5 fruit fly cellular contexts compared by ENCODE assay signal in the genomic region with DNA sequence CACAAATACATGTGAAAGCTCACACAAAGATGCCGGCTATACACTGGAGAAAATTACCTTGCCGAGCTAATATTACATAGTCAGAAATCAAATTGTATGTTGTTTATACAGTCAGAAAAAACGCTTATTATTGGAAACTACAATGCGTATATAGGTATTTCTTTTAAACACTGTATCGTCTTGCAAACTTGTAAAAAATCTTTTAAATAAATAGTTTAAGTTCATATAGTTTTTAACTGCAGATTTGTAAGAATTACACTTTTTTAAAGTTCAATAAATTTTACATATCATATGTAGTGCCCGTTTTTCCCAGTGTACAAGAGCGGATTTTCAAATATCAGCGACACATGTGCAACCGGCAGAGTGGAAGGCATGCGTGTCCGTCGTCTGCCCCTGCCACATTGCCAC.
TF ChIP-seq lines count a peak whose summit lies in the region.

No protein-coding gene starts in this region.

- TF ChIP-seq CTCF in whole organism, embryonic (GFP tag; optimal IDR thresholded peaks at IDR 0.05; lab: Kevin White, UChicago) = peak; percentile 18

TF ChIP-seq in whole organism, adult, 20 proteins besides CTCF, POLR2A, EP300 and RAD21 (continues in another document):
- TF ChIP-seq cnc (optimal IDR thresholded peaks at IDR 0.05; lab: Kevin White, UChicago) (no peak), CG5204 (GFP tag; optimal IDR thresholded peaks at IDR 0.05; lab: Kevin White, UChicago) (peak; percentile 38), CG1620 (GFP tag; optimal IDR thresholded peaks at IDR 0.05; lab: Kevin White, UChicago) (peak; percentile 22), CG12768 (GFP tag; optimal IDR thresholded peaks at IDR 0.05; lab: Kevin White, UChicago) (no peak), CG7101 (tag; optimal IDR thresholded peaks at IDR 0.05; lab: Kevin White, UChicago) (peak; percentile 31), CG33017 (tag; optimal IDR thresholded peaks at IDR 0.05; lab: Kevin White, UChicago) (peak; percentile 29), Mnt (GFP tag; optimal IDR thresholded peaks at IDR 0.05; lab: Kevin White, UChicago) (no peak), kay (GFP tag; lab: Kevin White, UChicago; ENCODE audit: borderline replicate concordance) (peak; percentile 81), pad (GFP tag; optimal IDR thresholded peaks at IDR 0.05; lab: Kevin White, UChicago) (no peak), cic (GFP tag; optimal IDR thresholded peaks at IDR 0.05; lab: Kevin White, UChicago) (no peak), CG11617 (GFP tag; optimal IDR thresholded peaks at IDR 0.05; lab: Kevin White, UChicago) (peak; percentile 37), Crg-1 (GFP tag; optimal IDR thresholded peaks at IDR 0.05; lab: Kevin White, UChicago) (no peak), tj (GFP tag; optimal IDR thresholded peaks at IDR 0.05; lab: Kevin White, UChicago) (no peak), Hr96 (GFP tag; optimal IDR thresholded peaks at IDR 0.05; lab: Kevin White, UChicago) (peak; percentile 2), CG7045 (GFP tag; optimal IDR thresholded peaks at IDR 0.05; lab: Kevin White, UChicago) (peak; percentile 31), CG14711 (tag; optimal IDR thresholded peaks at IDR 0.05; lab: Kevin White, UChicago) (peak; percentile 40), ovo (GFP tag; optimal IDR thresholded peaks at IDR 0.05; lab: Kevin White, UChicago) (no peak)

TF ChIP-seq in whole organism, embryonic, 481 proteins besides CTCF, POLR2A, EP300 and RAD21 (continues in another document):
- TF ChIP-seq gro (GFP tag; optimal IDR thresholded peaks at IDR 0.05; lab: Kevin White, UChicago) = peak; percentile 15
- TF ChIP-seq btn (GFP tag; optimal IDR thresholded peaks at IDR 0.05; lab: Kevin White, UChicago) = peak; percentile 67
- TF ChIP-seq sima (GFP tag; optimal IDR thresholded peaks at IDR 0.05; lab: Kevin White, UChicago) = no peak
- no peak for TF ChIP-seq abd-A (tag; optimal IDR thresholded peaks at IDR 0.05; lab: Kevin White, UChicago)
- peak; percentile 13 for TF ChIP-seq vfl (GFP tag; optimal IDR thresholded peaks at IDR 0.05; lab: Kevin White, UChicago)
- TF ChIP-seq Dp (GFP tag; optimal IDR thresholded peaks at IDR 0.05; lab: Kevin White, UChicago) = no peak
- TF ChIP-seq CG12236 (GFP tag; optimal IDR thresholded peaks at IDR 0.05; lab: Kevin White, UChicago) = peak; percentile 37
- no peak for TF ChIP-seq unc-4 (GFP tag; IDR thresholded peaks at IDR 0.05; lab: Robert Waterston, UW; ENCODE audit: partially characterized antibody)
- TF ChIP-seq ind (GFP tag; optimal IDR thresholded peaks at IDR 0.05; lab: Kevin White, UChicago) = peak; percentile 65
- peak; percentile 84 for TF ChIP-seq dysf (GFP tag; IDR thresholded peaks at IDR 0.05; lab: Robert Waterston, UW)
- TF ChIP-seq Bgb (GFP tag; IDR thresholded peaks at IDR 0.05; lab: Robert Waterston, UW; ENCODE audit: partially characterized antibody) = no peak
- no peak for TF ChIP-seq CG11560 (tag; IDR thresholded peaks at IDR 0.05; lab: Robert Waterston, UW)
- TF ChIP-seq kni (GFP tag; optimal IDR thresholded peaks at IDR 0.05; lab: Kevin White, UChicago) = no peak
- peak; percentile 9 for TF ChIP-seq ac (GFP tag; optimal IDR thresholded peaks at IDR 0.05; lab: Kevin White, UChicago)
- TF ChIP-seq Fer3 (tag; optimal IDR thresholded peaks at IDR 0.05; lab: Kevin White, UChicago) = peak; percentile 76
- peak; percentile 74; the same call in 1 of the 3 replicates for TF ChIP-seq CG2199 (GFP tag; IDR thresholded peaks at IDR 0.05; lab: Robert Waterston, UW)
- TF ChIP-seq Xbp1 (GFP tag; optimal IDR thresholded peaks at IDR 0.05; lab: Kevin White, UChicago) = peak; percentile 90

TF ChIP-seq in whole organism, prepupa, 60 proteins besides CTCF, POLR2A, EP300 and RAD21 (continues in another document):
- peak; percentile 96 for TF ChIP-seq Met (GFP tag; optimal IDR thresholded peaks at IDR 0.05; lab: Kevin White, UChicago)
- peak in 1 of 2 experiments; percentile 79 for TF ChIP-seq ss (GFP tag; optimal IDR thresholded peaks at IDR 0.05; lab: Kevin White, UChicago)
- TF ChIP-seq CG8632 (GFP tag; optimal IDR thresholded peaks at IDR 0.05; lab: Kevin White, UChicago) = peak; percentile 91
- peak; percentile 79 for TF ChIP-seq Blimp-1 (GFP tag; optimal IDR thresholded peaks at IDR 0.05; lab: Kevin White, UChicago)
- peak; percentile 98 for TF ChIP-seq Eip78C (GFP tag; lab: Kevin White, UChicago)
- peak; percentile 77 for TF ChIP-seq CG11902 (GFP tag; optimal IDR thresholded peaks at IDR 0.05; lab: Kevin White, UChicago)
- TF ChIP-seq CG6276 (GFP tag; optimal IDR thresholded peaks at IDR 0.05; lab: Kevin White, UChicago) = peak; percentile 88
- peak; percentile 94 for TF ChIP-seq CG15336 (GFP tag; IDR thresholded peaks at IDR 0.05; lab: Robert Waterston, UW)
- TF ChIP-seq CG7368 (GFP tag; optimal IDR thresholded peaks at IDR 0.05; lab: Kevin White, UChicago) = peak; percentile 72
- peak; percentile 92 for TF ChIP-seq Eip75B (GFP tag; optimal IDR thresholded peaks at IDR 0.05; lab: Kevin White, UChicago)
- TF ChIP-seq OdsH (GFP tag; optimal IDR thresholded peaks at IDR 0.05; lab: Kevin White, UChicago) = peak; percentile 93
- TF ChIP-seq spab (GFP tag; optimal IDR thresholded peaks at IDR 0.05; lab: Kevin White, UChicago) = peak; percentile 77
- TF ChIP-seq CG10669 (GFP tag; optimal IDR thresholded peaks at IDR 0.05; lab: Kevin White, UChicago) = peak; percentile 82
- TF ChIP-seq CG4318 (GFP tag; optimal IDR thresholded peaks at IDR 0.05; lab: Kevin White, UChicago) = peak; percentile 90
- peak; percentile 15 to 92 for TF ChIP-seq salr (GFP tag; optimal IDR thresholded peaks at IDR 0.05; lab: Kevin White, UChicago)
- TF ChIP-seq Hr39 (GFP tag; optimal IDR thresholded peaks at IDR 0.05; lab: Kevin White, UChicago) = peak; percentile 94
- TF ChIP-seq fd85E (GFP tag; optimal IDR thresholded peaks at IDR 0.05; lab: Kevin White, UChicago) = peak; percentile 53
- peak; percentile 93 for TF ChIP-seq Smox (GFP tag; optimal IDR thresholded peaks at IDR 0.05; lab: Kevin White, UChicago)

TF ChIP-seq in whole organism, pupa, 21 proteins besides CTCF, POLR2A, EP300 and RAD21 (continues in another document):
- TF ChIP-seq D1 (tag; optimal IDR thresholded peaks at IDR 0.05; lab: Kevin White, UChicago) (peak; percentile 82), CG4496 (GFP tag; IDR thresholded peaks at IDR 0.05; lab: Robert Waterston, UW) (peak; percentile 86), Snoo (tag; optimal IDR thresholded peaks at IDR 0.05; lab: Kevin White, UChicago) (peak; percentile 91), CG8159 (tag; optimal IDR thresholded peaks at IDR 0.05; lab: Kevin White, UChicago) (peak; percentile 86), CG14655 (GFP tag; optimal IDR thresholded peaks at IDR 0.05; lab: Kevin White, UChicago) (peak; percentile 92), CG8301 (tag; optimal IDR thresholded peaks at IDR 0.05; lab: Kevin White, UChicago) (peak; percentile 88), CG9948 (tag; optimal IDR thresholded peaks at IDR 0.05; lab: Kevin White, UChicago) (peak; percentile 88), CG12605 (GFP tag; IDR thresholded peaks at IDR 0.05; lab: Robert Waterston, UW) (peak; percentile 56), fd96Ca (GFP tag; IDR thresholded peaks at IDR 0.05; lab: Robert Waterston, UW) (no peak; the same call in 2 of the 3 replicates), Pif1A (GFP tag; optimal IDR thresholded peaks at IDR 0.05; lab: Kevin White, UChicago) (peak; percentile 83), CG32121 (GFP tag; IDR thresholded peaks at IDR 0.05; lab: Robert Waterston, UW) (peak; percentile 90), gl (tag; optimal IDR thresholded peaks at IDR 0.05; lab: Kevin White, UChicago) (peak; percentile 40), rn (GFP tag; IDR thresholded peaks at IDR 0.05; lab: Robert Waterston, UW) (peak; percentile 48; the same call in 1 of the 2 replicates), Pif1B (GFP tag; optimal IDR thresholded peaks at IDR 0.05; lab: Kevin White, UChicago) (peak; percentile 76), CG13204 (GFP tag; optimal IDR thresholded peaks at IDR 0.05; lab: Kevin White, UChicago) (peak; percentile 46), CG10348 (GFP tag; IDR thresholded peaks at IDR 0.05; lab: Robert Waterston, UW) (0 out of 2 replicates have a peak, but pooled peaks have one; percentile 16), EcR (GFP tag; optimal IDR thresholded peaks at IDR 0.05; lab: Kevin White, UChicago) (no peak), CG15710 (tag; optimal IDR thresholded peaks at IDR 0.05; lab: Kevin White, UChicago) (peak; percentile 83), CG34367 (tag; optimal IDR thresholded peaks at IDR 0.05; lab: Kevin White, UChicago) (peak; percentile 76)

TF ChIP-seq in whole organism, wandering third instar larva, 38 proteins besides CTCF, POLR2A, EP300 and RAD21 (continues in another document):
- TF ChIP-seq br (GFP tag; optimal IDR thresholded peaks at IDR 0.05; lab: Kevin White, UChicago) (peak; percentile 89), Mio (GFP tag; optimal IDR thresholded peaks at IDR 0.05; lab: Kevin White, UChicago) (peak; percentile 8), h (GFP tag; optimal IDR thresholded peaks at IDR 0.05; lab: Kevin White, UChicago) (peak; percentile 91), fru (GFP tag; optimal IDR thresholded peaks at IDR 0.05; lab: Kevin White, UChicago) (peak; percentile 93), rgr (GFP tag; optimal IDR thresholded peaks at IDR 0.05; lab: Kevin White, UChicago) (peak; percentile 92), brk (GFP tag; optimal IDR thresholded peaks at IDR 0.05; lab: Kevin White, UChicago) (peak; percentile 69), Jra (GFP tag; optimal IDR thresholded peaks at IDR 0.05; lab: Kevin White, UChicago) (peak; percentile 76), N (GFP tag; optimal IDR thresholded peaks at IDR 0.05; lab: Kevin White, UChicago) (no peak), pan (optimal IDR thresholded peaks at IDR 0.05; lab: Kevin White, UChicago) (no peak), ey (GFP tag; optimal IDR thresholded peaks at IDR 0.05; lab: Kevin White, UChicago) (peak; percentile 92), dl (GFP tag; optimal IDR thresholded peaks at IDR 0.05; lab: Kevin White, UChicago; ENCODE audit: insufficient read depth in 1 of 2, partially characterized antibody in 2 of 2) (no peak), Dfd (GFP tag; optimal IDR thresholded peaks at IDR 0.05; lab: Kevin White, UChicago) (peak; percentile 10), usp (GFP tag; optimal IDR thresholded peaks at IDR 0.05; lab: Kevin White, UChicago) (no peak), CrebA (GFP tag; optimal IDR thresholded peaks at IDR 0.05; lab: Kevin White, UChicago; ENCODE audit: borderline replicate concordance) (no peak), CG9705 (GFP tag; optimal IDR thresholded peaks at IDR 0.05; lab: Kevin White, UChicago) (peak; percentile 73), jim (GFP tag; optimal IDR thresholded peaks at IDR 0.05; lab: Kevin White, UChicago) (no peak), Rel (GFP tag; optimal IDR thresholded peaks at IDR 0.05; lab: Kevin White, UChicago) (peak; percentile 63), Rel (tag; optimal IDR thresholded peaks at IDR 0.05; lab: Kevin White, UChicago) (peak; percentile 26), Hr83 (GFP tag; optimal IDR thresholded peaks at IDR 0.05; lab: Kevin White, UChicago; ENCODE audit: poor library complexity, severe bottlenecking) (no peak), OdsH (GFP tag; optimal IDR thresholded peaks at IDR 0.05; lab: Kevin White, UChicago) (peak; percentile 91), HLH106 (tag; optimal IDR thresholded peaks at IDR 0.05; lab: Kevin White, UChicago) (peak; percentile 91), Abd-B (GFP tag; optimal IDR thresholded peaks at IDR 0.05; lab: Kevin White, UChicago) (no peak)
